Worm (Caenorhabditis elegans) whole organism, late embryonic: ENCODE results near the gene spe-27.
A peak's percentile ranks its signal among the peaks of the same experiment; 100 is the strongest.

Experiments
- ama-1 ChIP-seq: fragments of 150-350 bp; optimal IDR thresholded peaks from 2 replicates; lab custom pipeline; 2014
- lin-11 ChIP-seq: fragments of 200-800 bp; sonication (Bioruptor generic); optimal IDR thresholded peaks from 2 replicates; lab custom pipeline; 2018; ENCODE audit warnings: mild to moderate bottlenecking, missing genetic modification characterization, missing compliant biosample characterization
- nfya-1 ChIP-seq: sonication (generic microtip); optimal IDR thresholded peaks from 2 replicates; lab custom pipeline; 2017; ENCODE audit warnings: missing genetic modification characterization, mild to moderate bottlenecking, missing compliant biosample characterization, antibody characterized with exemption, moderate library complexity
- nhr-232 ChIP-seq: sonication (generic microtip); optimal IDR thresholded peaks from 2 replicates; lab custom pipeline; 2016; ENCODE audit warnings: missing genetic modification characterization, missing compliant biosample characterization
- pat-9 ChIP-seq: fragments of 200-800 bp; sonication (Bioruptor generic); optimal IDR thresholded peaks from 2 replicates; lab custom pipeline; 2018; ENCODE audit warnings: mild to moderate bottlenecking, missing genetic modification characterization, moderate library complexity, missing compliant biosample characterization
- pqm-1 ChIP-seq: sonication (generic microtip); optimal IDR thresholded peaks from 2 replicates; lab custom pipeline; 2016; ENCODE audit warnings: missing genetic modification characterization, missing compliant biosample characterization
- rnt-1 ChIP-seq: sonication (generic microtip); optimal IDR thresholded peaks from 2 replicates; lab custom pipeline; 2016; ENCODE audit warnings: missing genetic modification characterization, missing compliant biosample characterization
- tbx-2 ChIP-seq: sonication (generic microtip); optimal IDR thresholded peaks from 2 replicates; lab custom pipeline; 2016; ENCODE audit warnings: missing genetic modification characterization, missing compliant biosample characterization

ce11 chrIV:5820056-5820799 lies 45.5 kb downstream of the spe-27 start:
- TF ChIP-seq ama-1: no peak
- TF ChIP-seq nfya-1 (tag; lab: Kevin White, UChicago): no peak
- TF ChIP-seq rnt-1 (tag; lab: Kevin White, UChicago): peak; percentile 27
- no peak for TF ChIP-seq pat-9
- TF ChIP-seq tbx-2 (tag; lab: Kevin White, UChicago): no peak
- TF ChIP-seq nhr-232 (tag; lab: Kevin White, UChicago): no peak
- no peak for TF ChIP-seq pqm-1 (tag; lab: Kevin White, UChicago)
- TF ChIP-seq lin-11 (tag; lab: Kevin White, UChicago): no peak
